Fruit fly (Drosophila melanogaster): ENCODE results near the gene cv-c.

cv-c gene

dm6 chr3R:14460305-14460704, 21.2 kb downstream of the cv-c start (continued):
- TF ChIP-seq Eip93F (GFP tag; optimal IDR thresholded peaks at IDR 0.05) (no peak), dsx (GFP tag; optimal IDR thresholded peaks at IDR 0.05; ENCODE audit: poor library complexity, severe bottlenecking) (peak; percentile 49), CG16779 (tag; optimal IDR thresholded peaks at IDR 0.05) (no peak), CG15336 (GFP tag; IDR thresholded peaks at IDR 0.05) (peak; percentile 42; the same call in 1 of the 2 replicates), achi (GFP tag; optimal IDR thresholded peaks at IDR 0.05) (no peak), CG6163 (GFP tag; IDR thresholded peaks at IDR 0.05) (peak; percentile 49; the same call in 2 of the 3 replicates), CG6808 (GFP tag; optimal IDR thresholded peaks at IDR 0.05) (no peak), spab (GFP tag; optimal IDR thresholded peaks at IDR 0.05) (no peak), CG6792 (GFP tag; optimal IDR thresholded peaks at IDR 0.05) (no peak), acj6 (GFP tag; optimal IDR thresholded peaks at IDR 0.05) (peak; percentile 19), CG31627 (GFP tag; optimal IDR thresholded peaks at IDR 0.05) (no peak), CG10669 (GFP tag; optimal IDR thresholded peaks at IDR 0.05) (peak; percentile 9)

- TF ChIP-seq CG7368 (GFP tag; optimal IDR thresholded peaks at IDR 0.05) (no peak), Eip75B (GFP tag; optimal IDR thresholded peaks at IDR 0.05) (no peak), Sox14 (GFP tag; optimal IDR thresholded peaks at IDR 0.05) (no peak), CG3919 (GFP tag; optimal IDR thresholded peaks at IDR 0.05) (no peak), CG11294 (GFP tag; IDR thresholded peaks at IDR 0.05) (no peak), Smox (GFP tag; optimal IDR thresholded peaks at IDR 0.05) (no peak), salr (GFP tag; optimal IDR thresholded peaks at IDR 0.05) (no peak), Met (GFP tag; optimal IDR thresholded peaks at IDR 0.05) (peak; percentile 21), pdm3 (GFP tag; optimal IDR thresholded peaks at IDR 0.05) (no peak), CG16779 (tag; optimal IDR thresholded peaks at IDR 0.05) (no peak), vri (GFP tag; optimal IDR thresholded peaks at IDR 0.05) (peak; percentile 76), net (GFP tag; optimal IDR thresholded peaks at IDR 0.05) (no peak), ss (GFP tag; optimal IDR thresholded peaks at IDR 0.05) (no peak), CG32006 (GFP tag; optimal IDR thresholded peaks at IDR 0.05) (no peak), achi (GFP tag; optimal IDR thresholded peaks at IDR 0.05) (no peak), esn (GFP tag; optimal IDR thresholded peaks at IDR 0.05) (peak; percentile 13), svp (GFP tag) (no peak), Hr4 (GFP tag; optimal IDR thresholded peaks at IDR 0.05) (no peak), Eip93F (GFP tag; optimal IDR thresholded peaks at IDR 0.05) (no peak)
Observed at dm6 chr3R:14458448-14458847, 23.1 kb downstream of the cv-c start.

- TF ChIP-seq Eip78C (GFP tag) = peak; percentile 20
- no peak for TF ChIP-seq Ets21C (GFP tag; optimal IDR thresholded peaks at IDR 0.05)
- no peak for TF ChIP-seq CG15336 (GFP tag; IDR thresholded peaks at IDR 0.05)
- peak in 1 of 2 experiments; percentile 16 for TF ChIP-seq ss (GFP tag; optimal IDR thresholded peaks at IDR 0.05)
- no peak for TF ChIP-seq Eip93F (GFP tag; optimal IDR thresholded peaks at IDR 0.05)
- TF ChIP-seq CG3032 (tag; optimal IDR thresholded peaks at IDR 0.05) = no peak
- TF ChIP-seq CG11294 (GFP tag; IDR thresholded peaks at IDR 0.05) = no peak
Observed at dm6 chr3R:14457912-14458311, 23.6 kb downstream of the cv-c start.

DNA sequence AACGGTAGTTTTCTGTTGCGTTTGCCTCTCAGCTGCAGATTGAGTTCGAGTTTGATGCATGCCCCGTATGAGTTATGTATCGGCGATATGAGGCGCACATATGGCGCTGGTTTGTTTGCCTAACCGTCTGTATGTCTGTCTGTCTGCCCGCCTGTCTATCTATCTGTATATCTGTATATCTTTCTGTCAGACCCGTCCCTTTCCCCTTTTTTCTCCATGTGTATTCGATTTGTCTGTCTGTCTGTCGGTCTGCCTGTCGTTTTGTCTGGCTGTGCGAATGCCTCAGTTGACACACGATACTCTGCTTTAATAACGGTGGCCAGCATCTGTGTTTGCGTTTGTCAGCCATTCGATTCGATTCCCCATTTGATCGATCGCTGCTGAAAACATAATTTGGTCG, 24.5 kb downstream of the cv-c start:
- no peak for TF ChIP-seq lz (GFP tag; optimal IDR thresholded peaks at IDR 0.05)
- TF ChIP-seq Hr39 (GFP tag; optimal IDR thresholded peaks at IDR 0.05) = no peak

dm6 chr3R:14456214-14456862, 25.2 kb downstream of the cv-c start:
- TF ChIP-seq Smox (GFP tag; optimal IDR thresholded peaks at IDR 0.05) (no peak), CG8632 (GFP tag; optimal IDR thresholded peaks at IDR 0.05) (no peak), CG6276 (GFP tag; optimal IDR thresholded peaks at IDR 0.05) (peak; percentile 21), Met (GFP tag; optimal IDR thresholded peaks at IDR 0.05) (peak; percentile 22), CG11762 (GFP tag; optimal IDR thresholded peaks at IDR 0.05; ENCODE audit: insufficient read depth) (no peak), CG3919 (GFP tag; optimal IDR thresholded peaks at IDR 0.05) (peak; percentile 6), eg (GFP tag; IDR thresholded peaks at IDR 0.05) (peak; percentile 46; the same call in 1 of the 3 replicates), salr (GFP tag; optimal IDR thresholded peaks at IDR 0.05) (no peak), Sox102F (GFP tag; optimal IDR thresholded peaks at IDR 0.05) (no peak), Sox15 (GFP tag; optimal IDR thresholded peaks at IDR 0.05) (no peak), net (GFP tag; optimal IDR thresholded peaks at IDR 0.05) (peak; percentile 13), Hr4 (GFP tag; optimal IDR thresholded peaks at IDR 0.05) (peak; percentile 65), CG15336 (GFP tag; IDR thresholded peaks at IDR 0.05) (peak; percentile 70), vri (GFP tag; optimal IDR thresholded peaks at IDR 0.05) (no peak), Hr38 (GFP tag; optimal IDR thresholded peaks at IDR 0.05) (no peak), Eip78C (GFP tag) (peak; percentile 81), CG4318 (GFP tag; optimal IDR thresholded peaks at IDR 0.05) (peak; percentile 50), achi (GFP tag; optimal IDR thresholded peaks at IDR 0.05) (peak; percentile 22), Blimp-1 (GFP tag; optimal IDR thresholded peaks at IDR 0.05) (no peak), svp (GFP tag) (peak; percentile 46), CG32006 (GFP tag; optimal IDR thresholded peaks at IDR 0.05) (peak; percentile 70)

All from whole organism, prepupa.